Fruit fly (Drosophila melanogaster) whole organism, embryonic: ENCODE results near the gene CG33773.

Experiments used
- Abd-B ChIP-seq: fragments of 200-800 bp; sonication (Bioruptor generic); optimal IDR thresholded peaks from 2 replicates; lab custom pipeline; 2018; ENCODE audit warnings: missing biosample characterization, mild to moderate bottlenecking, missing genetic modification characterization, moderate library complexity
- Atf6 ChIP-seq: fragments of 200-800 bp; sonication (Bioruptor generic); IDR thresholded peaks from 2 replicates; pipeline ENCODE4 v1.3.6; 2022; ENCODE audit warnings: missing biosample characterization, missing genetic modification characterization
- CG10431 ChIP-seq: fragments of 200-800 bp; sonication (Bioruptor generic); optimal IDR thresholded peaks from 3 replicates; lab custom pipeline; 2018; ENCODE audit warnings: missing biosample characterization, mild to moderate bottlenecking, missing genetic modification characterization
- CG10462 ChIP-seq: fragments of 200-800 bp; sonication (Bioruptor generic); optimal IDR thresholded peaks from 2 replicates; lab custom pipeline; 2016; ENCODE audit warnings: missing biosample characterization, missing genetic modification characterization
- CG10565 ChIP-seq: fragments of 200-800 bp; sonication (Bioruptor generic); optimal IDR thresholded peaks from 3 replicates; lab custom pipeline; 2016; ENCODE audit warnings: missing biosample characterization, mild to moderate bottlenecking, missing genetic modification characterization
- CG14710 ChIP-seq: fragments of 200-800 bp; sonication (Bioruptor generic); optimal IDR thresholded peaks from 3 replicates; lab custom pipeline; 2019; ENCODE audit warnings: missing biosample characterization, mild to moderate bottlenecking, missing genetic modification characterization, moderate library complexity
- CG1603 ChIP-seq: fragments of 200-800 bp; sonication (Bioruptor generic); optimal IDR thresholded peaks from 2 replicates; lab custom pipeline; 2019; ENCODE audit warnings: missing biosample characterization, mild to moderate bottlenecking, missing genetic modification characterization, moderate library complexity
- CG1647 ChIP-seq: fragments of 200-800 bp; sonication (Bioruptor generic); optimal IDR thresholded peaks from 3 replicates; lab custom pipeline; 2016; ENCODE audit warnings: missing biosample characterization, missing genetic modification characterization
- CG2199 ChIP-seq: fragments of 200-800 bp; sonication (Bioruptor generic); IDR thresholded peaks from 3 replicates; pipeline ENCODE4 v1.3.6; 2022; ENCODE audit warnings: missing biosample characterization, missing genetic modification characterization
- CG3065 ChIP-seq: fragments of 200-800 bp; sonication (Bioruptor generic); optimal IDR thresholded peaks from 2 replicates; lab custom pipeline; 2016; ENCODE audit warnings: missing biosample characterization, missing genetic modification characterization
- CG31441 ChIP-seq: fragments of 200-800 bp; sonication (Bioruptor generic); IDR thresholded peaks from 2 replicates; pipeline ENCODE4 v1.3.6; 2022; ENCODE audit warnings: missing biosample characterization, missing genetic modification characterization
- CG3281 ChIP-seq: fragments of 200-800 bp; sonication (Bioruptor generic); optimal IDR thresholded peaks from 3 replicates; lab custom pipeline; 2017; ENCODE audit warnings: missing biosample characterization, mild to moderate bottlenecking, missing genetic modification characterization
- CG34224 ChIP-seq: fragments of 200-800 bp; sonication (Bioruptor generic); IDR thresholded peaks from 3 replicates; pipeline ENCODE4 v1.3.6; 2022; ENCODE audit warnings: missing biosample characterization, missing genetic modification characterization; ENCODE audit not compliant: partially characterized antibody
- CG3726 ChIP-seq: fragments of 200-800 bp; sonication (Bioruptor generic); IDR thresholded peaks from 3 replicates; pipeline ENCODE4, ENCODE4 v1.3.6; 2022; ENCODE audit warnings: missing biosample characterization, missing genetic modification characterization
- CG6791 ChIP-seq: fragments of 200-800 bp; sonication (Bioruptor generic); IDR thresholded peaks from 3 replicates; pipeline ENCODE4 v1.3.6; 2022; ENCODE audit warnings: missing biosample characterization, missing genetic modification characterization; ENCODE audit not compliant: partially characterized antibody
- CG7357 ChIP-seq: fragments of 200-800 bp; sonication (Bioruptor generic); IDR thresholded peaks from 3 replicates; pipeline ENCODE4 v1.3.6; 2022; ENCODE audit warnings: missing biosample characterization, missing genetic modification characterization
- CG8359 ChIP-seq: fragments of 200-800 bp; sonication (Bioruptor generic); optimal IDR thresholded peaks from 2 replicates; lab custom pipeline; 2017; ENCODE audit warnings: missing biosample characterization, mild to moderate bottlenecking, missing genetic modification characterization, borderline replicate concordance
- CG8388 ChIP-seq: fragments of 200-800 bp; sonication (Bioruptor generic); optimal IDR thresholded peaks from 2 replicates; lab custom pipeline; 2019; ENCODE audit warnings: missing biosample characterization, mild to moderate bottlenecking, missing genetic modification characterization, moderate library complexity
- CG8478 ChIP-seq: fragments of >200 bp; optimal IDR thresholded peaks from 2 replicates; lab custom pipeline; 2018
- CG8765 ChIP-seq: fragments of 200-800 bp; sonication (Bioruptor generic); IDR thresholded peaks from 2 replicates; pipeline ENCODE4 v1.3.6; 2022; ENCODE audit warnings: missing biosample characterization, missing genetic modification characterization
- CG8944 ChIP-seq: fragments of 200-800 bp; sonication (Bioruptor generic); optimal IDR thresholded peaks from 3 replicates; lab custom pipeline; 2016; ENCODE audit warnings: missing biosample characterization, missing genetic modification characterization
- Dll ChIP-seq: fragments of 200-800 bp; sonication (Bioruptor generic); IDR thresholded peaks from 4 replicates; pipeline ENCODE4 v1.3.6; 2022; ENCODE audit warnings: missing biosample characterization, missing genetic modification characterization; ENCODE audit not compliant: partially characterized antibody
- E2f1 ChIP-seq: fragments of 200-800 bp; sonication (Bioruptor generic); IDR thresholded peaks from 2 replicates; pipeline ENCODE4 v1.3.6; 2022; ENCODE audit warnings: missing biosample characterization, missing genetic modification characterization
- ERR ChIP-seq: fragments of 200-800 bp; sonication (Bioruptor generic); optimal IDR thresholded peaks from 2 replicates; lab custom pipeline; 2016; ENCODE audit warnings: missing biosample characterization, missing genetic modification characterization
- Gug ChIP-seq: fragments of 200-800 bp; sonication (Bioruptor generic); IDR thresholded peaks from 4 replicates; pipeline ENCODE4 v1.3.6; 2022; ENCODE audit warnings: missing biosample characterization, missing genetic modification characterization
- H2.0 ChIP-seq: fragments of 200-800 bp; sonication (Bioruptor generic); IDR thresholded peaks from 2 replicates; pipeline ENCODE4 v1.3.6; 2022; ENCODE audit warnings: missing biosample characterization, missing genetic modification characterization
- Lhr ChIP-seq: fragments of 200-800 bp; sonication (Bioruptor generic); optimal IDR thresholded peaks from 3 replicates; lab custom pipeline; 2017; ENCODE audit warnings: mild to moderate bottlenecking, missing biosample characterization, missing genetic modification reagents, missing genetic modification characterization
- Med ChIP-seq: fragments of 200-800 bp; sonication (Bioruptor generic); peaks from one replicate; lab custom pipeline; 2016; ENCODE audit warnings: missing biosample characterization, missing genetic modification characterization, mild to moderate bottlenecking, inconsistent platforms, moderate library complexity
- Spps ChIP-seq: fragments of 200-800 bp; sonication (Bioruptor generic); optimal IDR thresholded peaks from 2 replicates; lab custom pipeline; 2018; ENCODE audit warnings: missing biosample characterization, mild to moderate bottlenecking, missing genetic modification characterization
- TFAM ChIP-seq: fragments of 200-800 bp; sonication (Bioruptor generic); optimal IDR thresholded peaks from 2 replicates; lab custom pipeline; 2017; ENCODE audit warnings: missing biosample characterization, missing genetic modification characterization, inconsistent platforms
- aop ChIP-seq: fragments of 200-800 bp; sonication (Bioruptor generic); IDR thresholded peaks from 2 replicates; pipeline ENCODE4 v1.3.6; 2022; ENCODE audit warnings: missing biosample characterization, missing genetic modification characterization
- bcd ChIP-seq: fragments of 200-800 bp; sonication (Bioruptor generic); optimal IDR thresholded peaks from 2 replicates; lab custom pipeline; 2017; ENCODE audit warnings: missing biosample characterization, mild to moderate bottlenecking, missing genetic modification characterization
- ci ChIP-seq: fragments of 200-800 bp; sonication (Bioruptor generic); IDR thresholded peaks from 3 replicates; pipeline ENCODE4 v1.3.6; 2022; ENCODE audit warnings: missing biosample characterization, missing genetic modification characterization
- crp ChIP-seq, 2 experiments: fragments of 200-800 bp; sonication (Bioruptor generic); optimal IDR thresholded peaks; 2 replicates in 1 of 2; 3 replicates in 1 of 2; lab custom pipeline; 2017; ENCODE audit warnings: missing biosample characterization in 2 of 2, missing genetic modification characterization in 2 of 2, mild to moderate bottlenecking in 1 of 2, moderate library complexity in 1 of 2
- cwo ChIP-seq: fragments of 200-800 bp; sonication (Bioruptor generic); optimal IDR thresholded peaks from 3 replicates; lab custom pipeline; 2017; ENCODE audit warnings: missing biosample characterization, missing genetic modification characterization, mild to moderate bottlenecking, moderate library complexity, missing genetic modification reagents
- ewg ChIP-seq: fragments of 200-800 bp; sonication (Bioruptor generic); optimal IDR thresholded peaks from 3 replicates; lab custom pipeline; 2017; ENCODE audit warnings: mild to moderate bottlenecking, missing biosample characterization, missing genetic modification reagents, missing genetic modification characterization
- fd64A ChIP-seq: fragments of 200-800 bp; sonication (Bioruptor generic); optimal IDR thresholded peaks from 3 replicates; lab custom pipeline; 2018; ENCODE audit warnings: missing biosample characterization, mild to moderate bottlenecking, missing genetic modification characterization
- fu2 ChIP-seq: fragments of 200-800 bp; sonication (Bioruptor generic); optimal IDR thresholded peaks from 2 replicates; lab custom pipeline; 2016; ENCODE audit warnings: missing biosample characterization, missing genetic modification characterization
- gcm2 ChIP-seq: fragments of 200-800 bp; sonication (Bioruptor generic); optimal IDR thresholded peaks from 2 replicates; lab custom pipeline; 2016; ENCODE audit warnings: missing biosample characterization, missing genetic modification characterization
- h ChIP-seq: fragments of >200 bp; optimal IDR thresholded peaks from 2 replicates; lab custom pipeline; 2017
- ham ChIP-seq: fragments of 200-800 bp; sonication (Bioruptor generic); IDR thresholded peaks from 2 replicates; pipeline ENCODE4 v1.3.6; 2022; ENCODE audit warnings: missing biosample characterization, missing genetic modification characterization
- her ChIP-seq: fragments of 200-800 bp; sonication (Bioruptor generic); optimal IDR thresholded peaks from 2 replicates; lab custom pipeline; 2016; ENCODE audit warnings: missing biosample characterization, missing genetic modification characterization
- knrl ChIP-seq: fragments of 200-800 bp; sonication (Bioruptor generic); IDR thresholded peaks from 3 replicates; pipeline ENCODE4 v1.3.6; 2022; ENCODE audit warnings: missing biosample characterization, missing genetic modification characterization; ENCODE audit not compliant: partially characterized antibody
- lbe ChIP-seq: fragments of 200-800 bp; sonication (Bioruptor generic); optimal IDR thresholded peaks from 2 replicates; lab custom pipeline; 2016; ENCODE audit warnings: missing biosample characterization, mild to moderate bottlenecking, missing genetic modification characterization
- luna ChIP-seq: fragments of 200-800 bp; sonication (Bioruptor generic); optimal IDR thresholded peaks from 2 replicates; lab custom pipeline; 2016; ENCODE audit warnings: missing biosample characterization, missing genetic modification characterization
- pros ChIP-seq: fragments of 200-800 bp; sonication (Bioruptor generic); optimal IDR thresholded peaks from 3 replicates; lab custom pipeline; 2019; ENCODE audit warnings: missing biosample characterization, mild to moderate bottlenecking, missing genetic modification characterization, moderate library complexity
- so ChIP-seq: fragments of 200-800 bp; sonication (Bioruptor generic); IDR thresholded peaks from 3 replicates; pipeline ENCODE4 v1.3.6; 2022; ENCODE audit warnings: missing biosample characterization, missing genetic modification characterization
- sob ChIP-seq: fragments of 200-800 bp; sonication (Bioruptor generic); IDR thresholded peaks from 2 replicates; pipeline ENCODE4 v1.3.6; 2022; ENCODE audit warnings: missing biosample characterization, missing genetic modification characterization
- tll ChIP-seq, 2 experiments: fragments of 200-800 bp in 1 of 2; fragments of >200 bp in 1 of 2; sonication (Bioruptor generic) in 1 of 2; optimal IDR thresholded peaks; 2 replicates each; lab custom pipeline; 2017 to 2019; ENCODE audit warnings: missing biosample characterization in 2 of 2, missing genetic modification characterization in 2 of 2, mild to moderate bottlenecking in 1 of 2, moderate library complexity in 1 of 2
- tup ChIP-seq: fragments of 200-800 bp; sonication (Bioruptor generic); optimal IDR thresholded peaks from 2 replicates; lab custom pipeline; 2016; ENCODE audit warnings: missing biosample characterization, mild to moderate bottlenecking, missing genetic modification characterization, moderate library complexity

CG33773 gene

DNA sequence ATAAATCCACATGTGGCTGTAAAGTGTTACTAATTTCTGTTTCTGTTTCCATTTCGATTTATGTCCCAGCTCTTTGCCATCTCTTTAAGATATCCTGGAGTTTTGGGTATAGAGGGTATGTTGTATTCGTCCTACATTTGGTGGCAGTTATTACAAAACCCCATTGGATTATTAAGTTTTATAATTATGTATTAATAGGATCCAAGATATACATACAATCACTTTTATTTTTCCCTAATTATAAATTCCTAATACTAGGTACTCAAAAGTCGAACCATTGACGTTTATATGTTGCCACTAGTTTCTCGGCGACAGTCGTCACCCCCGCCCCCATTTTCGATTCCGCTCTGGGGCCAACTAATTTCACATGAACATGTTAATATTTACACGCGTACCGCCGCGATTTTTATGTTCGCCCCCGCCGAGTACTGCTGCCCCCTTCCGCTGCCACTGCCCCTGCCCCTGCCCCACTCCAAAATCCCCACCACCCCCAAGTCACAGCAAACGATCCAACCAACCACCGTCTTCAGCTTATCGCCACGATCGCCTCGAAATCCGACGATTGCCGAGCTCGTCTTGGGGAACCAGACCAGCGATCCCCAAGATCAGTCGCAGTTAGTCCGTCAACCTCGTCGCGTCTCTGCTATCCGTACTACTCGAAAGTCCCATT is 29.6 kb downstream of the CG33773 start, which contains the start of gene Sox100B (continued):
- TF ChIP-seq pros (GFP tag; lab: Kevin White, UChicago) (peak; percentile 16), bcd (GFP tag; lab: Kevin White, UChicago) (peak; percentile 55), CG10462 (GFP tag; lab: Kevin White, UChicago) (peak; percentile 26), H2.0 (GFP tag; lab: Robert Waterston, UW) (peak; percentile 18; the same call in 1 of the 2 replicates), CG31441 (GFP tag; lab: Robert Waterston, UW) (peak; percentile 78), gcm2 (GFP tag; lab: Kevin White, UChicago) (no peak), Med (peak; percentile 80), so (GFP tag; lab: Robert Waterston, UW) (no peak), Atf6 (GFP tag; lab: Robert Waterston, UW) (no peak), CG14710 (tag; lab: Kevin White, UChicago) (peak; percentile 84), sob (GFP tag; lab: Robert Waterston, UW) (peak; percentile 72; the same call in 1 of the 2 replicates), knrl (GFP tag; lab: Robert Waterston, UW) (no peak), CG3726 (no peak), TFAM (GFP tag; lab: Kevin White, UChicago) (no peak), Lhr (peak; percentile 29), CG34224 (GFP tag; lab: Robert Waterston, UW) (no peak), ERR (GFP tag; lab: Kevin White, UChicago) (no peak), h (no peak), CG2199 (GFP tag; lab: Robert Waterston, UW) (peak; percentile 15; the same call in 1 of the 3 replicates), CG8359 (GFP tag; lab: Kevin White, UChicago) (peak; percentile 23), Dll (GFP tag; lab: Robert Waterston, UW) (no peak), ham (no peak), tll (GFP tag; optimal IDR thresholded peaks at IDR 0.05; lab: Kevin White, UChicago) (peak in 1 of 2 experiments; percentile 25), CG8944 (GFP tag; lab: Kevin White, UChicago) (no peak), CG1603 (tag; lab: Kevin White, UChicago) (peak; percentile 33), CG7357 (GFP tag; lab: Robert Waterston, UW) (peak; percentile 57; the same call in 1 of the 3 replicates), CG10431 (GFP tag; lab: Kevin White, UChicago) (no peak), CG8765 (GFP tag; lab: Robert Waterston, UW) (peak; percentile 82; the same call in 1 of the 2 replicates), CG6791 (GFP tag; lab: Robert Waterston, UW) (no peak), lbe (GFP tag; lab: Kevin White, UChicago) (no peak), CG3281 (GFP tag; lab: Kevin White, UChicago) (peak; percentile 5), luna (GFP tag; lab: Kevin White, UChicago) (no peak), CG10565 (GFP tag; lab: Kevin White, UChicago) (no peak), CG8388 (GFP tag; lab: Kevin White, UChicago) (peak; percentile 71), her (GFP tag; lab: Kevin White, UChicago) (no peak), aop (GFP tag; lab: Robert Waterston, UW) (no peak), CG8478 (lab: Kevin White, UChicago) (no peak), crp (GFP tag; optimal IDR thresholded peaks at IDR 0.05; lab: Kevin White, UChicago) (no peak), tup (GFP tag; lab: Kevin White, UChicago) (no peak), ci (GFP tag; lab: Robert Waterston, UW) (peak; percentile 74; the same call in 2 of the 3 replicates), CG1647 (GFP tag; lab: Kevin White, UChicago) (no peak), E2f1 (GFP tag; lab: Robert Waterston, UW) (peak; percentile 76), ewg (GFP tag; lab: Kevin White, UChicago) (peak; percentile 35), Abd-B (peak; percentile 43), Gug (GFP tag; lab: Robert Waterston, UW) (peak; percentile 22; the same call in 1 of the 4 replicates), cwo (GFP tag; lab: Kevin White, UChicago) (peak; percentile 5), fu2 (GFP tag; lab: Kevin White, UChicago) (no peak), fd64A (GFP tag; lab: Kevin White, UChicago) (no peak), Spps (peak; percentile 71), CG3065 (GFP tag; lab: Kevin White, UChicago) (peak; percentile 20)
